Fruit fly (Drosophila melanogaster) whole organism: ENCODE results near the gene CG7512.

Source experiments
- CG8478 ChIP-seq: fragments of >200 bp; optimal IDR thresholded peaks from 2 replicates; lab custom pipeline; 2018; ENCODE audit warnings: inconsistent platforms
- EcR ChIP-seq, 2 experiments: fragments of >200 bp; optimal IDR thresholded peaks; 2 replicates each; lab custom pipeline; 2017; ENCODE audit warnings: missing biosample characterization in 2 of 2, missing genetic modification characterization in 2 of 2, missing genetic modification reagents in 2 of 2
- pan ChIP-seq: fragments of >200 bp; optimal IDR thresholded peaks from 2 replicates; lab custom pipeline; 2017
- psq ChIP-seq: fragments of >200 bp; optimal IDR thresholded peaks from 2 replicates; lab custom pipeline; 2017
- usp ChIP-seq: fragments of >200 bp; optimal IDR thresholded peaks from 2 replicates; lab custom pipeline; 2017; ENCODE audit warnings: missing biosample characterization, missing genetic modification characterization, mixed read lengths

- no peak for TF ChIP-seq pan
- TF ChIP-seq usp (GFP tag; lab: Kevin White, UChicago) = no peak
- no peak for TF ChIP-seq psq (lab: Kevin White, UChicago)
- TF ChIP-seq CG8478 (lab: Kevin White, UChicago) = no peak
- TF ChIP-seq EcR (GFP tag; optimal IDR thresholded peaks at IDR 0.05; lab: Kevin White, UChicago) = no peak
These were observed 27.4 kb upstream of the CG7512 start for dm6 chr3L:11485956-11486609.
